Worm (Caenorhabditis elegans) whole organism, mixed stage, embryonic: Measurements from ENCODE around the gene F17E5.2.

Experiments
- M03D4.4 ChIP-seq: sonication (generic microtip); optimal IDR thresholded peaks from 2 replicates; lab custom pipeline; 2017; ENCODE audit warnings: mild to moderate bottlenecking, missing genetic modification characterization, missing compliant biosample characterization
- bed-3 ChIP-seq: fragments of 200-800 bp; sonication (Bioruptor generic); optimal IDR thresholded peaks from 3 replicates; lab custom pipeline; 2018; ENCODE audit warnings: mild to moderate bottlenecking, missing genetic modification characterization, moderate library complexity, missing compliant biosample characterization
- ceh-43 ChIP-seq: fragments of 200-800 bp; sonication (Bioruptor generic); optimal IDR thresholded peaks from 2 replicates; lab custom pipeline; 2018; ENCODE audit warnings: mild to moderate bottlenecking, missing genetic modification characterization, moderate library complexity, missing compliant biosample characterization
- ces-1 ChIP-seq: fragments of 150-350 bp; optimal IDR thresholded peaks from 2 replicates; lab custom pipeline; 2014; ENCODE audit warnings: missing biosample characterization, missing genetic modification reagents, missing genetic modification characterization
- drap-1 ChIP-seq: fragments of 200-800 bp; sonication (Bioruptor generic); optimal IDR thresholded peaks from 3 replicates; lab custom pipeline; 2018; ENCODE audit warnings: mild to moderate bottlenecking, missing genetic modification characterization, missing compliant biosample characterization
- elt-3 ChIP-seq: fragments of 150-350 bp; optimal IDR thresholded peaks from 2 replicates; lab custom pipeline; 2014; ENCODE audit warnings: missing biosample characterization, missing genetic modification characterization
- flh-1 ChIP-seq: fragments of 200-800 bp; sonication (Bioruptor generic); optimal IDR thresholded peaks from 2 replicates; lab custom pipeline; 2018; ENCODE audit warnings: mild to moderate bottlenecking, missing genetic modification characterization, moderate library complexity, missing compliant biosample characterization
- ham-2 ChIP-seq: fragments of 200-800 bp; sonication (Bioruptor generic); optimal IDR thresholded peaks from 2 replicates; lab custom pipeline; 2018; ENCODE audit warnings: mild to moderate bottlenecking, missing genetic modification characterization, missing compliant biosample characterization
- hlh-1 ChIP-seq: fragments of 150-350 bp; optimal IDR thresholded peaks from 2 replicates; lab custom pipeline; 2014; ENCODE audit warnings: missing biosample characterization, missing genetic modification reagents, missing genetic modification characterization
- lin-13 ChIP-seq: fragments of 150-350 bp; optimal IDR thresholded peaks from 2 replicates; lab custom pipeline; 2014; ENCODE audit warnings: missing biosample characterization, missing genetic modification characterization
- lin-32 ChIP-seq: fragments of 200-800 bp; sonication (Bioruptor generic); optimal IDR thresholded peaks from 2 replicates; lab custom pipeline; 2018; ENCODE audit warnings: mild to moderate bottlenecking, missing genetic modification characterization, missing compliant biosample characterization
- lsy-2 ChIP-seq: fragments of 150-350 bp; optimal IDR thresholded peaks from 2 replicates; lab custom pipeline; 2014; ENCODE audit warnings: missing biosample characterization, missing genetic modification characterization
- mep-1 ChIP-seq: fragments of 150-350 bp; optimal IDR thresholded peaks from 2 replicates; lab custom pipeline; 2017; ENCODE audit warnings: missing biosample characterization, missing genetic modification reagents, missing genetic modification characterization, inconsistent platforms
- mls-2 ChIP-seq: sonication (generic microtip); optimal IDR thresholded peaks from 2 replicates; lab custom pipeline; 2016; ENCODE audit warnings: mild to moderate bottlenecking, missing genetic modification characterization, moderate library complexity, missing compliant biosample characterization
- nhr-12 ChIP-seq: fragments of 150-350 bp; optimal IDR thresholded peaks from 2 replicates; lab custom pipeline; 2014; ENCODE audit warnings: missing biosample characterization, missing genetic modification characterization
- nhr-2 ChIP-seq: fragments of 150-350 bp; optimal IDR thresholded peaks from 2 replicates; lab custom pipeline; 2014; ENCODE audit warnings: missing biosample characterization, missing genetic modification characterization
- nhr-237 ChIP-seq: fragments of 150-350 bp; optimal IDR thresholded peaks from 2 replicates; lab custom pipeline; 2014; ENCODE audit warnings: missing biosample characterization, missing genetic modification characterization
- nhr-28 ChIP-seq: fragments of 150-350 bp; optimal IDR thresholded peaks from 2 replicates; lab custom pipeline; 2014; ENCODE audit warnings: missing biosample characterization, missing genetic modification characterization
- pha-4 ChIP-seq: fragments of 150-350 bp; optimal IDR thresholded peaks from 2 replicates; lab custom pipeline; 2018; ENCODE audit warnings: missing biosample characterization, missing genetic modification reagents, missing genetic modification characterization
- snpc-4 ChIP-seq: fragments of 150-350 bp; optimal IDR thresholded peaks from 2 replicates; lab custom pipeline; 2014; ENCODE audit warnings: missing biosample characterization, missing genetic modification characterization
- sptf-1 ChIP-seq: sonication (generic microtip); optimal IDR thresholded peaks from 2 replicates; lab custom pipeline; 2017; ENCODE audit warnings: mild to moderate bottlenecking, missing genetic modification characterization, moderate library complexity, missing compliant biosample characterization
- unc-120 ChIP-seq: sonication (generic microtip); optimal IDR thresholded peaks from 2 replicates; lab custom pipeline; 2017; ENCODE audit warnings: missing genetic modification characterization, missing compliant biosample characterization; ENCODE audit not compliant: poor library complexity, severe bottlenecking
- unc-62 ChIP-seq: fragments of 150-350 bp; optimal IDR thresholded peaks from 2 replicates; lab custom pipeline; 2014; ENCODE audit warnings: missing biosample characterization, missing genetic modification reagents, missing genetic modification characterization
- ztf-11 ChIP-seq: fragments of 150-350 bp; optimal IDR thresholded peaks from 2 replicates; lab custom pipeline; 2014; ENCODE audit warnings: missing biosample characterization, missing genetic modification characterization

F17E5.2 gene

ce11 chrX:12404729-12405128 lies 10.7 kb downstream of the F17E5.2 start:
- no peak for TF ChIP-seq mls-2 (tag; lab: Kevin White, UChicago)
- peak; percentile 54 for TF ChIP-seq unc-62 (GFP tag; lab: Kevin White, UChicago)
- TF ChIP-seq, all 35 proteins: peak for 1

DNA sequence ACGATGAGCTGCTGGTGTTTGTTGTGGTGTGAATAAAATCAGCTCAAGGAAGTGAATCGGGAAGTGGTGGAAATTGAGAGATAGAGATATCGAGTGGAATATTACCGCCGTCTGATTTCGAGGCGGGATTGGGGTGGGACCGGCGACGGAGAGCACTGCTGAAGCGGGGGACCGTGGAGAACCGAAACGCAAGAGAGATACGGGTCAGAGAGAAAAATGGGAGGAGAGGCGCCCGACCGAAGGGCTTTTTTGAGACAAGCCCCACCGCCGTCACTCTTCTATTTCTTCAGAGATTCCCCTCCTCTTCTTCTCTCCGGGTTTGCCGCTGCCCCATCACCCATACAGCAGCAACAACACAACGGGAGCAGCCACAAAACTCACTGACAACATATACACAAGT lies 12.0 kb downstream of the F17E5.2 start:
- no peak for TF ChIP-seq M03D4.4 (tag; lab: Kevin White, UChicago)
- TF ChIP-seq sptf-1 (tag; lab: Kevin White, UChicago) = no peak
- TF ChIP-seq lin-13 (tag; lab: Kevin White, UChicago) = no peak
- no peak for TF ChIP-seq elt-3
- no peak for TF ChIP-seq pha-4
- no peak for TF ChIP-seq snpc-4 (tag; lab: Kevin White, UChicago)
- TF ChIP-seq unc-62 (GFP tag; lab: Kevin White, UChicago) = no peak
- TF ChIP-seq ham-2 = no peak
- no peak for TF ChIP-seq nhr-2 (tag; lab: Kevin White, UChicago)
- no peak for TF ChIP-seq mep-1 (tag; lab: Kevin White, UChicago)
- TF ChIP-seq nhr-28 (tag; lab: Kevin White, UChicago) = no peak
- no peak for TF ChIP-seq ceh-43 (GFP tag; lab: Kevin White, UChicago)
- no peak for TF ChIP-seq bed-3 (GFP tag; lab: Kevin White, UChicago)
- no peak for TF ChIP-seq unc-120
- TF ChIP-seq lin-32 = no peak
- TF ChIP-seq nhr-237 (tag; lab: Kevin White, UChicago) = no peak
- no peak for TF ChIP-seq mls-2 (tag; lab: Kevin White, UChicago)
- TF ChIP-seq ztf-11 (tag; lab: Kevin White, UChicago) = no peak

ce11 chrX:12406592-12406991 lies 12.5 kb downstream of the F17E5.2 start:
- TF ChIP-seq flh-1 (GFP tag; lab: Kevin White, UChicago) = no peak
- TF ChIP-seq, all 35 proteins: peak for 0

DNA sequence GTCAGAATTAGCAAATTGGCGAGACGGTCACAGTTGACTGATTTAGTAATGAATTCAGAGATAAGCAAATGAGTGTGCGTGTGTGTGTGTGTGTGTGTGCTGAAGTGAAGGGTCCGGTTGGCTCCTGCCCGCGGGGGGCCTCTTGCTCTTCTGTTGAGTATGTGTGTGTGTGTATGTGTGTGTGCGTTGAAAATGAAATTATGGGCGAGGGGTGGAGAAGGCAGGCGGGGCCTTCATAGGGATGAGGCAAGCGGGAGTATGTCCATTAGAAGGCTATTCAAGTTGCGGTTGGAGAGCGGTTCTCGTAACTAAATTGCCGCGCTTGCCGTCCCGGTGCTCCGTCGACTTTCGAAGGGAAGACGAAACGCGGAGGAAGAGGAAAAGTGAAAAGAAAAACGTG lies 13.2 kb downstream of the F17E5.2 start:
- TF ChIP-seq bed-3 (GFP tag; lab: Kevin White, UChicago) = no peak
- TF ChIP-seq drap-1 = peak; percentile 62
- TF ChIP-seq sptf-1 (tag; lab: Kevin White, UChicago) = peak; percentile 71
- peak; percentile 98 for TF ChIP-seq ces-1 (GFP tag; lab: Kevin White, UChicago)
- peak; percentile 33 for TF ChIP-seq mls-2 (tag; lab: Kevin White, UChicago)
- TF ChIP-seq flh-1 (GFP tag; lab: Kevin White, UChicago) = no peak
- TF ChIP-seq unc-120 = peak; percentile 32

ce11 chrX:12413941-12414340 lies 19.9 kb downstream of the F17E5.2 start, which contains the start of gene lin-2:
TSS of gene lin-2 (minus strand) at chrX:12414041.
- no peak for TF ChIP-seq ceh-43 (GFP tag; lab: Kevin White, UChicago)
- no peak for TF ChIP-seq nhr-28 (tag; lab: Kevin White, UChicago)
- TF ChIP-seq elt-3 = no peak
- TF ChIP-seq ham-2 = no peak
- no peak for TF ChIP-seq M03D4.4 (tag; lab: Kevin White, UChicago)
- TF ChIP-seq flh-1 (GFP tag; lab: Kevin White, UChicago) = no peak
- TF ChIP-seq, all 35 proteins: peak for 0

DNA sequence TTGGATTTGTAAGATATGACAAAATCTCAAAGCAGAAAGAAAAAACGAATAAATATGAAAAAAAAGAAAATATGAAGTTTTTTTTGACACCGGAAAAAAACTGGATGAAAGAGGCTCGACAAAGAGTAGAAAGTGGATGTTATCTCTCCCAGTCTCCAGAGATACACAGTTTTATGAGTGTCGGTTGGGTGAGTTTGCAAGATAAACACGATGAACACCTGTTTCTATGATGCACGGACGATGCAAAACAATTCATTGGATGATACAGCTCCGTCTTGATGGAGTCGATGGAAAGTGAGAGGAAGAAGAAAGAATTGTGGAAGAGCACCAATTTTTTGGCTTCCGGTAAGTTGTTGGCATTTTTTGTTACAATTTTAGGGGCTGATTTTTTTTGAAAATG lies 21.8 kb downstream of the F17E5.2 start:
- TF ChIP-seq nhr-12 (tag; lab: Kevin White, UChicago) (no peak), hlh-1 (peak; percentile 94)

DNA sequence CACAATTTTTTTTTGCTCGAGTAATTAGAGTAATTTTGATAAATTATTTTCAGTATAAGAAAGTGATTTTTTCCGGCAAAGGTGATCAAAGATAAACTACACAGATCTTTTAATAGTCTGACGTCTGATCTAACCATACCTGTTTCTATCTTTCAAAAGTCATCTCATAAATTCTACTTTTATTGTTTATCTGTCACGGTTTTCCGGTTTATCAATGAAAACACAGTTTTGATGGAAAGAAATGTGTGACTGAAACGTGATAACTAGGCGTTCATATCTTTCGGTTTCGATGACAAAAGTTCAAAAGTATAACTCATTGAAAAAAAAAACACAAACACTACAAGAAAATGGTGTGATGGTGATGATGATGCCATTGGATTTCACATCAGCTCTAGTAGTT lies 28.5 kb downstream of the F17E5.2 start:
- no peak for TF ChIP-seq nhr-237 (tag; lab: Kevin White, UChicago)
- TF ChIP-seq lsy-2 (tag; lab: Kevin White, UChicago) = no peak
- TF ChIP-seq nhr-28 (tag; lab: Kevin White, UChicago) = no peak
- no peak for TF ChIP-seq M03D4.4 (tag; lab: Kevin White, UChicago)
- TF ChIP-seq ham-2 = no peak
- no peak for TF ChIP-seq drap-1

ce11 chrX:12425427-12425826 lies 31.4 kb downstream of the F17E5.2 start, which contains the start of gene T24D3.2:
TSS of gene T24D3.2 (plus strand) at chrX:12425730.
- TF ChIP-seq lin-32 = no peak
- TF ChIP-seq lin-13 (tag; lab: Kevin White, UChicago) = no peak
- TF ChIP-seq unc-62 (GFP tag; lab: Kevin White, UChicago) = peak; percentile 1
